Worm (Caenorhabditis elegans) whole organism, L1 larva: ENCODE measurements around the gene F58E2.4.
"Not testable (repeated sequence)": the region's sequence is repeated elsewhere in the genome, so short reads cannot be mapped to it uniquely, and the experiment has no call there.

Experiments
- C34B4.2 ChIP-seq: sonication (generic microtip); optimal IDR thresholded peaks from 2 replicates; lab custom pipeline; 2017; ENCODE audit warnings: mild to moderate bottlenecking, missing genetic modification characterization, missing compliant biosample characterization
- F16B12.6 ChIP-seq: fragments of 150-350 bp; optimal IDR thresholded peaks from 2 replicates; lab custom pipeline; 2014; ENCODE audit warnings: missing biosample characterization, missing genetic modification characterization
- ama-1 ChIP-seq: fragments of 150-350 bp; optimal IDR thresholded peaks from 2 replicates; lab custom pipeline; 2014
- ceh-82 ChIP-seq, 3 experiments: fragments of 150-350 bp in 1 of 3; sonication (generic microtip) in 2 of 3; optimal IDR thresholded peaks; 2 replicates each; lab custom pipeline; 2014 to 2017; ENCODE audit warnings: missing biosample characterization in 3 of 3, missing genetic modification characterization in 3 of 3
- ces-1 ChIP-seq: fragments of 150-350 bp; optimal IDR thresholded peaks from 2 replicates; lab custom pipeline; 2014; ENCODE audit warnings: missing biosample characterization, missing genetic modification reagents, missing genetic modification characterization
- dsc-1 ChIP-seq: sonication (generic microtip); optimal IDR thresholded peaks from 2 replicates; lab custom pipeline; 2016; ENCODE audit warnings: mild to moderate bottlenecking, missing genetic modification characterization, missing compliant biosample characterization
- efl-3 ChIP-seq: fragments of 200-800 bp; sonication (Bioruptor generic); optimal IDR thresholded peaks from 2 replicates; lab custom pipeline; 2018; ENCODE audit warnings: mild to moderate bottlenecking, missing genetic modification characterization, missing compliant biosample characterization
- elt-2 ChIP-seq: sonication (generic microtip); optimal IDR thresholded peaks from 2 replicates; lab custom pipeline; 2016; ENCODE audit warnings: missing genetic modification characterization, mild to moderate bottlenecking, inconsistent platforms, missing compliant biosample characterization, missing genetic modification reagents
- fkh-10 ChIP-seq: sonication (generic microtip); optimal IDR thresholded peaks from 2 replicates; lab custom pipeline; 2017; ENCODE audit warnings: missing biosample characterization, missing genetic modification reagents, missing genetic modification characterization
- fkh-8 ChIP-seq: sonication (generic microtip); optimal IDR thresholded peaks from 2 replicates; lab custom pipeline; 2016; ENCODE audit warnings: mild to moderate bottlenecking, missing genetic modification characterization, missing compliant biosample characterization
- grh-1 ChIP-seq: fragments of 200-800 bp; sonication (Bioruptor generic); IDR thresholded peaks from 2 replicates; pipeline ENCODE4 v1.3.6; 2022; ENCODE audit warnings: missing genetic modification reagents, missing genetic modification characterization, missing compliant biosample characterization
- irx-1 ChIP-seq: sonication (generic microtip); optimal IDR thresholded peaks from 2 replicates; lab custom pipeline; 2016; ENCODE audit warnings: missing genetic modification characterization, missing compliant biosample characterization
- lin-13 ChIP-seq: fragments of 150-350 bp; optimal IDR thresholded peaks from 2 replicates; lab custom pipeline; 2014; ENCODE audit warnings: missing biosample characterization, missing genetic modification reagents, missing genetic modification characterization
- lin-14 ChIP-seq: fragments of 200-800 bp; sonication (Bioruptor generic); optimal IDR thresholded peaks from 2 replicates; lab custom pipeline; 2018; ENCODE audit warnings: mild to moderate bottlenecking, missing genetic modification characterization, moderate library complexity, missing compliant biosample characterization
- lin-35 ChIP-seq, 2 experiments: fragments of 150-350 bp; optimal IDR thresholded peaks; 2 replicates each; lab custom pipeline; 2014; ENCODE audit warnings: missing biosample characterization in 2 of 2, missing genetic modification characterization in 2 of 2, missing genetic modification reagents in 2 of 2
- lin-39 ChIP-seq: fragments of 150-350 bp; optimal IDR thresholded peaks from 2 replicates; lab custom pipeline; 2014; ENCODE audit warnings: missing biosample characterization, missing genetic modification reagents, missing genetic modification characterization
- lir-3 ChIP-seq: sonication (generic microtip); optimal IDR thresholded peaks from 2 replicates; lab custom pipeline; 2016; ENCODE audit warnings: mild to moderate bottlenecking, missing genetic modification characterization, moderate library complexity, missing compliant biosample characterization; ENCODE audit not compliant: poor library complexity
- nhr-20 ChIP-seq: sonication (generic microtip); optimal IDR thresholded peaks from 2 replicates; lab custom pipeline; 2016; ENCODE audit warnings: mild to moderate bottlenecking, missing genetic modification characterization, missing compliant biosample characterization
- nhr-237 ChIP-seq: fragments of 150-350 bp; optimal IDR thresholded peaks from 2 replicates; lab custom pipeline; 2014; ENCODE audit warnings: missing biosample characterization, missing genetic modification characterization
- nhr-71 ChIP-seq: sonication (generic microtip); optimal IDR thresholded peaks from 2 replicates; lab custom pipeline; 2016; ENCODE audit warnings: mild to moderate bottlenecking, missing genetic modification characterization, moderate library complexity, missing compliant biosample characterization
- nhr-77 ChIP-seq: fragments of 150-350 bp; optimal IDR thresholded peaks from 2 replicates; lab custom pipeline; 2014; ENCODE audit warnings: missing biosample characterization, missing genetic modification characterization
- nhr-84 ChIP-seq: sonication (generic microtip); optimal IDR thresholded peaks from 2 replicates; lab custom pipeline; 2017; ENCODE audit warnings: missing biosample characterization, missing genetic modification characterization
- nhr-85 ChIP-seq: sonication (generic microtip); peaks from one replicate; lab custom pipeline; 2016; ENCODE audit warnings: missing genetic modification characterization, inconsistent platforms, missing compliant biosample characterization
- pqm-1 ChIP-seq: sonication (generic microtip); optimal IDR thresholded peaks from 3 replicates; lab custom pipeline; 2017; ENCODE audit warnings: missing biosample characterization, missing genetic modification characterization
- rnt-1 ChIP-seq: sonication (generic microtip); optimal IDR thresholded peaks from 2 replicates; lab custom pipeline; 2016; ENCODE audit warnings: mild to moderate bottlenecking, missing genetic modification characterization, moderate library complexity, missing compliant biosample characterization
- skn-1 ChIP-seq: fragments of 150-350 bp; optimal IDR thresholded peaks from 2 replicates; lab custom pipeline; 2014; ENCODE audit warnings: missing biosample characterization, missing genetic modification characterization
- snu-23 ChIP-seq: sonication (generic microtip); optimal IDR thresholded peaks from 2 replicates; lab custom pipeline; 2016; ENCODE audit warnings: missing genetic modification characterization, missing compliant biosample characterization
- sox-4 ChIP-seq: sonication (generic microtip); optimal IDR thresholded peaks from 2 replicates; lab custom pipeline; 2016; ENCODE audit warnings: missing genetic modification characterization, missing compliant biosample characterization
- sptf-1 ChIP-seq: fragments of 150-350 bp; optimal IDR thresholded peaks from 2 replicates; lab custom pipeline; 2014; ENCODE audit warnings: missing biosample characterization, missing genetic modification characterization
- sup-37 ChIP-seq: fragments of 200-800 bp; sonication (Bioruptor generic); optimal IDR thresholded peaks from 2 replicates; lab custom pipeline; 2018; ENCODE audit warnings: mild to moderate bottlenecking, missing genetic modification characterization, missing compliant biosample characterization
- swsn-7 ChIP-seq: sonication (generic microtip); optimal IDR thresholded peaks from 2 replicates; lab custom pipeline; 2016; ENCODE audit warnings: missing genetic modification characterization, missing compliant biosample characterization
- tlp-1 ChIP-seq: fragments of 150-350 bp; optimal IDR thresholded peaks from 2 replicates; lab custom pipeline; 2014; ENCODE audit warnings: missing biosample characterization, missing genetic modification characterization
- unc-130 ChIP-seq: fragments of 150-350 bp; optimal IDR thresholded peaks from 2 replicates; lab custom pipeline; 2017; ENCODE audit warnings: missing biosample characterization, missing genetic modification characterization, inconsistent platforms
- unc-62 ChIP-seq: fragments of 150-350 bp; optimal IDR thresholded peaks from 2 replicates; lab custom pipeline; 2014; ENCODE audit warnings: missing biosample characterization, missing genetic modification reagents, missing genetic modification characterization
- unc-86 ChIP-seq: sonication (generic microtip); optimal IDR thresholded peaks from 2 replicates; lab custom pipeline; 2016; ENCODE audit warnings: missing genetic modification characterization, missing compliant biosample characterization
- unc-98 ChIP-seq: fragments of 200-800 bp; sonication (Bioruptor generic); IDR thresholded peaks from 2 replicates; pipeline ENCODE4 v1.3.6; 2022; ENCODE audit warnings: missing genetic modification characterization, missing compliant biosample characterization
- vab-15 ChIP-seq: sonication (generic microtip); optimal IDR thresholded peaks from 2 replicates; lab custom pipeline; 2017; ENCODE audit warnings: missing genotype, mild to moderate bottlenecking, missing genetic modification characterization, missing compliant biosample characterization
- zag-1 ChIP-seq: fragments of 150-350 bp; optimal IDR thresholded peaks from 2 replicates; lab custom pipeline; 2014; ENCODE audit warnings: missing biosample characterization, missing genetic modification characterization
- ztf-11 ChIP-seq, 2 experiments: sonication (generic microtip); optimal IDR thresholded peaks; 2 replicates each; lab custom pipeline; 2016 to 2017; ENCODE audit warnings: missing genetic modification characterization in 2 of 2, missing biosample characterization in 1 of 2, missing compliant biosample characterization in 1 of 2
- ztf-4 ChIP-seq: fragments of 150-350 bp; optimal IDR thresholded peaks from 2 replicates; lab custom pipeline; 2014; ENCODE audit warnings: missing biosample characterization, missing genetic modification characterization

Gene F58E2.4

DNA sequence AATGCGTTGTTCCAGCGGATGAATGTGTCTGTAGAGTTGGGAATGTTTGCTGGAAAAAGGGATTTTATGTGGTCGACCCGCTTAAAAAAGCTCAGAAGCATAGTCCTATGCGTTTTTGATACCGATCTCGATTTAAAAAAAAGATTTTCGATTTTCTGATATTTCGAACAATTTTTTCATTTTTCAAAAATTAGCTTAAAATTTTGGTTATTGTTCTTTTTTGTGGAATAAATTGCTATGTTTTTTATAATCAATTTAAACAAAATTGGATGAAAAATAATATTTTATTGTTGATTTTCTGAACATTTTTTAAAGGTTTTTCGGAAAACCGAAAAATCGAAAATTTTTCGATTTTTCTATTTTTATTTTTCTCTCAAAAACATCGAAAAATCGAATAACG is 29.8 kb upstream of the F58E2.4 start, which contains the start of gene C04C3.7:
C04C3.7 (minus strand) TSS at position 101 of the 400 bp plus-strand sequence.
- TF ChIP-seq lin-39, irx-1, F16B12.6 (tag; lab: Kevin White, UChicago): not testable (repeated sequence)

- TF ChIP-seq sup-37 (GFP tag; lab: Kevin White, UChicago) (no peak), lir-3 (tag; lab: Kevin White, UChicago) (no peak), zag-1 (tag; lab: Kevin White, UChicago) (no peak), unc-98 (GFP tag; lab: Robert Waterston, UW) (no peak), unc-86 (tag; lab: Kevin White, UChicago) (no peak), lin-13 (GFP tag; lab: Kevin White, UChicago) (no peak), tlp-1 (tag; lab: Kevin White, UChicago) (no peak), ama-1 (no peak), unc-62 (GFP tag; lab: Kevin White, UChicago) (no peak), nhr-77 (tag; lab: Kevin White, UChicago) (no peak), unc-130 (tag; lab: Kevin White, UChicago) (no peak), ztf-4 (tag; lab: Kevin White, UChicago) (no peak), pqm-1 (tag; lab: Kevin White, UChicago) (no peak), nhr-84 (tag; lab: Kevin White, UChicago) (no peak), fkh-10 (GFP tag; lab: Kevin White, UChicago) (no peak), C34B4.2 (tag; lab: Kevin White, UChicago) (no peak), fkh-8 (tag; lab: Kevin White, UChicago) (no peak), nhr-237 (tag; lab: Kevin White, UChicago) (no peak)
Measured at ce11 chrIV:3436021-3436420, 27.2 kb upstream of the F58E2.4 start, which contains the start of gene srz-32. srz-32 (plus strand) TSS chrIV:3436321.

DNA sequence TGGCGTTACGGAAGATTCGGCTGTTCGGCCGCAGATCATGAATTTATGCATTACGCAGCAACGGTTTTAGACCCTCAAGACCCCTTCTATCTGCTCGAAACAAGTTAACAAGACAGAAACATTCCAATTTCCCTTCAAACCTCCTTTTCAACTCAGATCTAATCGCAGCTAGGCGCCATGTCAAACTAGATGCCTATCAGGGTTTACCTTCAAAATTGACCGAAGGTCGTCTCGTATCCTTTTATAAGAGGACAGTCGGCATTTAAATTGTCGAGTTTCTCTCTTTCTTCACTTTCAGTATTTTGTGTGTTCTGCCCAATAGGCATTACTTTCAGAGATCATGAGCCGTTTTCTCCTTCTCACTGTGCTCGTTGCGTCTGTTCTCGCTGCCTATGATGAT is 25.2 kb upstream of the F58E2.4 start, which contains the start of gene grd-13:
grd-13 (plus strand) TSS at position 291 of the 400 bp plus-strand sequence.
- TF ChIP-seq snu-23 (GFP tag; lab: Kevin White, UChicago) = no peak
- peak; percentile 87 for TF ChIP-seq nhr-85 (tag; lab: Kevin White, UChicago)

DNA sequence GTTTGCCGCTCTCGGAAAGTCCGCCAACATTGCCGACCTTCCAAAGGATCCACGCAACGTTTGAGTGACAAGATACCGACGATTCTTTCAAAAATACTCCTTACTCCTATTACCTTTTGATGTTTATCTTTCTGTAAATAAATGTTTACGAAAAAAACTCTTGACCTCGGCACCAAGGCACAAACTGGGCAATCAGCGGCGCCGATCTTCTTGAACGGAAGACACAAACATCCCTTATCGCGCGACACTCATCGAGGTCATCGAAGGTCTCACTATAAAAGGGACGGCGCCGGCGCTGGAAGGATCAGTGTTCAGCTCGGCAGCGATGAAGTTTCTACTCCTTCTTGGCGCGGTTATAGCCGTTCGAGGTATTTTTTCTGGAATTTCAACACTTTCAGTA is 23.8 kb upstream of the F58E2.4 start, which contains the start of gene grd-3:
grd-3 (plus strand) TSS at position 302 of the 400 bp plus-strand sequence.
- TF ChIP-seq dsc-1 (tag; lab: Kevin White, UChicago) (no peak), nhr-20 (tag; lab: Kevin White, UChicago) (peak; percentile 11), nhr-71 (peak; percentile 51), rnt-1 (tag; lab: Kevin White, UChicago) (peak; percentile 8), vab-15 (no peak), nhr-85 (tag; lab: Kevin White, UChicago) (peak; percentile 95), lin-14 (GFP tag; lab: Kevin White, UChicago) (peak; percentile 70)

DNA sequence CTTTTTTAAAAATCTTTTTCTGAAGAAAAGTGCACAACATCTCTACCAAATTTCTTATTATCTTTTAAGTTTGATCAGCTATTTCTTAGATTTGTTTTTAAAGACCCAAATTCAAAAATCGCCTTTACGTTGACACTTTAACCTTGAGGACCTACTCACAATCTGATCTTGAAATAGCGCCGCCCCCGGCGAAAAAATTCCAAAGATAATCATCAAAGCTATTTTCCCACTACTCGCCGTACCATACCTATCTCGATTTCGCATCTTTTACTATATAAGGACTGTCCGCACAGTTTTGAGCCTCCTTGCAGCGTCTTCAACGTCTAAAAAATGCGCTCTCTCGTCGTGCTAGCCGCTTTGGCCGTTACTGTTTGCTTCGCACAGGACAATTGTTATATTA is 22.3 kb upstream of the F58E2.4 start, which contains the start of gene grd-10:
grd-10 (plus strand) TSS at position 208 of the 400 bp plus-strand sequence.
- TF ChIP-seq fkh-10 (GFP tag; lab: Kevin White, UChicago) (no peak), sox-4 (tag; lab: Kevin White, UChicago) (no peak), nhr-20 (tag; lab: Kevin White, UChicago) (peak; percentile 33), ces-1 (GFP tag; lab: Kevin White, UChicago) (no peak), nhr-85 (tag; lab: Kevin White, UChicago) (peak; percentile 91)

ce11 chrIV:3442513-3442912 is 20.7 kb upstream of the F58E2.4 start:
- TF ChIP-seq nhr-85 (tag; lab: Kevin White, UChicago) (no peak), lin-39 (tag; lab: Kevin White, UChicago) (no peak), grh-1 (GFP tag; lab: Robert Waterston, UW) (no peak), vab-15 (no peak), lin-35 (GFP tag; optimal IDR thresholded peaks at IDR 0.05; lab: Kevin White, UChicago) (no peak), sox-4 (tag; lab: Kevin White, UChicago) (no peak), ztf-11 (tag; optimal IDR thresholded peaks at IDR 0.05; lab: Kevin White, UChicago) (no peak), ama-1 (no peak), nhr-20 (tag; lab: Kevin White, UChicago) (no peak), C34B4.2 (tag; lab: Kevin White, UChicago) (no peak), skn-1 (no peak), ceh-82 (tag; optimal IDR thresholded peaks at IDR 0.05; lab: Kevin White, UChicago) (no peak), efl-3 (no peak), sptf-1 (tag; lab: Kevin White, UChicago) (no peak), swsn-7 (tag; lab: Kevin White, UChicago) (no peak), elt-2 (tag; lab: Kevin White, UChicago) (no peak), rnt-1 (tag; lab: Kevin White, UChicago) (no peak)
